Worm (Caenorhabditis elegans): Measurements from ENCODE around the gene twk-14.
A peak's percentile ranks its signal among the peaks of the same experiment; 100 is the strongest.

DNA sequence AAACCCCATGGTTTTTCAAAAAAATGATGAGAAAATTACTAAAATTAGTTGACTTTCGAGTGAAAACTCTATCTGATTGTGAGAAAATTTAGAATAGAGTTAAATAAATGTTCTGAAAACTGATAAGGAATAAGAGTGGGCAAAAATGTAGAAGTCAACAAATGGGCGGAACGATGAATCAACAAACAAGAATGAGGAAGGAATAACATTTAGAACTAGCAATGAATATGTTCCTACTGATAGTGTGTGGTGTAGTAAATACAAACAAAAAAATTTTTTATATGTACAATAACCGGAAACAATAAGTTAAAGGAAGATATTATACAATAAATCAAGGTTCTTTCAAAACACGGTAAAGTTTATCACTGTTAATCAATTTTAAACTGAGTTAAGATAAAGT, 48.2 kb upstream of the twk-14 start, which contains the start of gene pals-39:
- TF ChIP-seq mdl-1 (tag; optimal IDR thresholded peaks at IDR 0.05), result no peak
- TF ChIP-seq zag-1 (tag; optimal IDR thresholded peaks at IDR 0.05), result no peak
- TF ChIP-seq skn-1 (tag; optimal IDR thresholded peaks at IDR 0.05), result no peak
- TF ChIP-seq pqm-1 (tag; optimal IDR thresholded peaks at IDR 0.05), result peak; percentile 30
- no peak for TF ChIP-seq lin-39 (tag; optimal IDR thresholded peaks at IDR 0.05)
- TF ChIP-seq fkh-10 (GFP tag; optimal IDR thresholded peaks at IDR 0.05), result no peak
- no peak for TF ChIP-seq elt-2 (tag; optimal IDR thresholded peaks at IDR 0.05)
- no peak for TF ChIP-seq snpc-4 (tag; optimal IDR thresholded peaks at IDR 0.05)
- TF ChIP-seq nhr-12 (tag; optimal IDR thresholded peaks at IDR 0.05), result no peak
- no peak for TF ChIP-seq jun-1 (tag; optimal IDR thresholded peaks at IDR 0.05)
- TF ChIP-seq elt-3 (tag; optimal IDR thresholded peaks at IDR 0.05), result no peak
- no peak for TF ChIP-seq nhr-77 (tag; optimal IDR thresholded peaks at IDR 0.05)
- no peak for TF ChIP-seq nhr-11 (tag; optimal IDR thresholded peaks at IDR 0.05)
- no peak for TF ChIP-seq nhr-237 (tag; optimal IDR thresholded peaks at IDR 0.05)

Data from whole organism, L3 larva.